Fruit fly (Drosophila melanogaster): ENCODE measurements around the gene tgo.

tgo gene

DNA sequence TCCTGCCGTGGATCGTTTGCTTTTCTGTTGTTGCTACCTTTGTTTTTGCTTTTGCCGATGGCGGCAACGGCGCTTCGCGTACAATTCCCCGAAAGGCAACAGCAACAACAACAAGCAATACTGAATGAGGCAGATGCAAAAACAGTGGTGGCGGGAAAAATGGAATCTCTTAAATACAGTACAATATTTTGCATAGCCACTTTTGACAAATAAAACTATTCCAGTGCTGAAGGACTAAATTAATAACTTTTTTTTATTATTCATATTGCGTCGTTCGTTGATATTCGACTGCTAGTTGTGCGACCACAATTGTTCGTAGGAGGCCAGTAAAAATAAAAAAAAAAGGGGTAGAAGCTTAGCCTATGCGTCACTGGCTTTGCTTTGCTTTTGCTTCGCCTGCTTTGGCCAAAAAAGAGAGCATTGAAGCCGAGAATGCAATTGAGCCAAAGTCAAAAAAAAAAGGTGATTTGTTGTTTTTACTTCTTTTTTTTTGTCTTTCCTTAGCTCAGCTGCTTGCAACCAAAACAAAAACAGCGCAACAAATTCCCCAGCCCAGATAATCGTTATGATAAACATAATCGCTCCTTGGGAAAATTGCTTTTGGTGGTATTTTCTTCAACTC, 12.1 kb upstream of the tgo start (continued):
- TF ChIP-seq grn (GFP tag; optimal IDR thresholded peaks at IDR 0.05) (no peak), CG11696 (GFP tag; IDR thresholded peaks at IDR 0.05) (peak; percentile 98), nerfin-1 (tag; optimal IDR thresholded peaks at IDR 0.05) (peak; percentile 64), en (GFP tag; optimal IDR thresholded peaks at IDR 0.05) (peak; percentile 44), CG11456 (GFP tag; IDR thresholded peaks at IDR 0.05) (peak; percentile 91), CG1792 (GFP tag; optimal IDR thresholded peaks at IDR 0.05) (peak; percentile 49), sug (tag; optimal IDR thresholded peaks at IDR 0.05) (peak; percentile 36), CG1647 (GFP tag; optimal IDR thresholded peaks at IDR 0.05) (peak; percentile 88), sna (GFP tag; IDR thresholded peaks at IDR 0.05; ENCODE audit: partially characterized antibody) (no peak), CG16815 (GFP tag; optimal IDR thresholded peaks at IDR 0.05) (peak; percentile 57), CG8281 (tag; optimal IDR thresholded peaks at IDR 0.05) (peak; percentile 70), so (GFP tag; IDR thresholded peaks at IDR 0.05) (peak; percentile 92), nerfin-2 (GFP tag; IDR thresholded peaks at IDR 0.05; ENCODE audit: partially characterized antibody) (no peak), CG11398 (GFP tag; optimal IDR thresholded peaks at IDR 0.05) (peak; percentile 71), tna (GFP tag; IDR thresholded peaks at IDR 0.05; ENCODE audit: partially characterized antibody) (no peak), Rfx (GFP tag; IDR thresholded peaks at IDR 0.05) (peak; percentile 88), PHDP (tag; optimal IDR thresholded peaks at IDR 0.05) (peak; percentile 88), kah (GFP tag; optimal IDR thresholded peaks at IDR 0.05) (peak; percentile 47), schlank (tag; optimal IDR thresholded peaks at IDR 0.05) (peak; percentile 61), CG8388 (GFP tag; optimal IDR thresholded peaks at IDR 0.05) (peak; percentile 83), sc (optimal IDR thresholded peaks at IDR 0.05) (no peak), sc (GFP tag; optimal IDR thresholded peaks at IDR 0.05) (peak; percentile 61), CG4424 (GFP tag; optimal IDR thresholded peaks at IDR 0.05) (peak; percentile 85), cg (GFP tag; optimal IDR thresholded peaks at IDR 0.05) (no peak), Aef1 (GFP tag; IDR thresholded peaks at IDR 0.05) (peak; percentile 92), dmrt11E (tag; optimal IDR thresholded peaks at IDR 0.05) (peak; percentile 60), tio (GFP tag; optimal IDR thresholded peaks at IDR 0.05) (peak; percentile 78), CG9876 (GFP tag; optimal IDR thresholded peaks at IDR 0.05) (no peak), CG18599 (GFP tag; optimal IDR thresholded peaks at IDR 0.05) (peak; percentile 92), CG7271 (tag; optimal IDR thresholded peaks at IDR 0.05) (peak; percentile 33), CG8290 (GFP tag; optimal IDR thresholded peaks at IDR 0.05) (peak; percentile 53), CG8290 (tag; optimal IDR thresholded peaks at IDR 0.05) (peak in 1 of 2 experiments; percentile 81), CG31388 (GFP tag; optimal IDR thresholded peaks at IDR 0.05) (peak; percentile 45), CG12104 (GFP tag; optimal IDR thresholded peaks at IDR 0.05) (peak; percentile 76), CG6854 (GFP tag; optimal IDR thresholded peaks at IDR 0.05) (peak; percentile 70), CG18619 (GFP tag; optimal IDR thresholded peaks at IDR 0.05) (peak; percentile 81), CG32767 (GFP tag; IDR thresholded peaks at IDR 0.05) (peak; percentile 90), CG30431 (GFP tag; optimal IDR thresholded peaks at IDR 0.05) (peak; percentile 76), Tbp (GFP tag; optimal IDR thresholded peaks at IDR 0.05) (no peak), bsh (GFP tag; optimal IDR thresholded peaks at IDR 0.05) (peak; percentile 89 to 99), Doc3 (GFP tag; IDR thresholded peaks at IDR 0.05; ENCODE audit: partially characterized antibody) (no peak), gro (GFP tag; optimal IDR thresholded peaks at IDR 0.05) (peak; percentile 76), CG33213 (GFP tag; optimal IDR thresholded peaks at IDR 0.05) (peak; percentile 48), CG1832 (GFP tag; optimal IDR thresholded peaks at IDR 0.05) (no peak), CG10462 (GFP tag; optimal IDR thresholded peaks at IDR 0.05) (peak; percentile 63), pan (optimal IDR thresholded peaks at IDR 0.05) (no peak), pan (GFP tag; optimal IDR thresholded peaks at IDR 0.05 in 1 of 2, IDR thresholded peaks at IDR 0.05 in 1 of 2) (peak in 1 of 2 experiments; percentile 93), lov (optimal IDR thresholded peaks at IDR 0.05) (no peak), lov (GFP tag; IDR thresholded peaks at IDR 0.05) (peak; percentile 85), aop (GFP tag; IDR thresholded peaks at IDR 0.05) (peak; percentile 62; the same call in 1 of the 2 replicates), jing (GFP tag; optimal IDR thresholded peaks at IDR 0.05) (peak; percentile 73)

Measured in whole organism, embryonic.